Fruit fly (Drosophila melanogaster): ENCODE results near the gene CG16800.

The CG16800 gene

dm6 chr2L:12966290-12966689 lies at the start of gene CG16800:
Gene CG16800, plus strand, starts transcription at chr2L:12966590.
- TF ChIP-seq da (GFP tag; optimal IDR thresholded peaks at IDR 0.05) (no peak), CG30403 (GFP tag; optimal IDR thresholded peaks at IDR 0.05) (no peak), zen2 (GFP tag; IDR thresholded peaks at IDR 0.05; ENCODE audit: partially characterized antibody) (no peak), Fer2 (tag; optimal IDR thresholded peaks at IDR 0.05) (no peak), CG18262 (tag; optimal IDR thresholded peaks at IDR 0.05) (no peak), CG11247 (GFP tag; IDR thresholded peaks at IDR 0.05) (no peak), eve (GFP tag; optimal IDR thresholded peaks at IDR 0.05) (no peak), ttk (GFP tag; IDR thresholded peaks at IDR 0.05) (no peak), CG32532 (GFP tag; IDR thresholded peaks at IDR 0.05) (no peak), CG13424 (tag; optimal IDR thresholded peaks at IDR 0.05) (no peak), CG11696 (GFP tag; IDR thresholded peaks at IDR 0.05) (no peak), Ssrp (tag; optimal IDR thresholded peaks at IDR 0.05) (no peak), so (GFP tag; IDR thresholded peaks at IDR 0.05) (no peak), CG15269 (tag; optimal IDR thresholded peaks at IDR 0.05) (no peak), Awh (GFP tag; IDR thresholded peaks at IDR 0.05) (no peak), zfh2 (GFP tag; optimal IDR thresholded peaks at IDR 0.05) (no peak), tx (GFP tag; optimal IDR thresholded peaks at IDR 0.05) (no peak), bcd (GFP tag; optimal IDR thresholded peaks at IDR 0.05) (no peak), CG18599 (GFP tag; optimal IDR thresholded peaks at IDR 0.05) (no peak)

DNA sequence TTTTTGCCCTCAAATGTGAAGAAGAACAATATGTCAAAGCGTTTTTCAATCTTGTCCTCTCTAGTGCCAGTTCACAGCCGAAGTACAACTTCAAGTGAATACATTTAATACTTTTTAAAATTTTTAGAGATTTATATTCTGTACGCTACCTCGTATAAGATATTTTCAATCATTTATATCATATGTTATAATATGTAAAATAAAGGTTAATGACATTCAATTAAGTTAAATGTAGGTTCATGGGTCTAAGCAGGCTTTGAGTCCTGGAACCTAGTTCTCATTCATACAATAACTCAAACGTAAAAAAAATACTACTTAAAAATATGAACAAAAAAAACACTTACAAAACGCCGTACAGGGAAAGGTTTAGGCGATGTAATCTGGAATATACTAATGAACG lies 45.6 kb upstream of the CG16800 start, which contains the start of gene ACXA:
Gene ACXA (plus strand): TSS at position 301 of the 400 bp plus-strand sequence.
- TF ChIP-seq sim (GFP tag; IDR thresholded peaks at IDR 0.05) (no peak), CG16813 (GFP tag; IDR thresholded peaks at IDR 0.05; ENCODE audit: partially characterized antibody) (no peak), E2f2 (GFP tag; IDR thresholded peaks at IDR 0.05) (no peak), Dbx (GFP tag; IDR thresholded peaks at IDR 0.05) (no peak), CG13894 (tag; optimal IDR thresholded peaks at IDR 0.05) (no peak), CG13287 (GFP tag; IDR thresholded peaks at IDR 0.05; ENCODE audit: partially characterized antibody) (no peak), otp (GFP tag; IDR thresholded peaks at IDR 0.05) (no peak), Hmr (GFP tag; optimal IDR thresholded peaks at IDR 0.05) (no peak), CG17802 (tag; optimal IDR thresholded peaks at IDR 0.05) (no peak), CG2202 (tag; optimal IDR thresholded peaks at IDR 0.05) (no peak), CG6683 (GFP tag; optimal IDR thresholded peaks at IDR 0.05) (no peak), CG3065 (GFP tag; optimal IDR thresholded peaks at IDR 0.05) (no peak), gt (GFP tag; IDR thresholded peaks at IDR 0.05) (no peak), pros (GFP tag; optimal IDR thresholded peaks at IDR 0.05) (no peak), Aef1 (GFP tag; IDR thresholded peaks at IDR 0.05) (no peak), gsb-n (tag; optimal IDR thresholded peaks at IDR 0.05) (no peak), Side (GFP tag; optimal IDR thresholded peaks at IDR 0.05) (no peak)

- no peak for TF ChIP-seq sug (tag; optimal IDR thresholded peaks at IDR 0.05)
- TF ChIP-seq lov (optimal IDR thresholded peaks at IDR 0.05): no peak
- no peak for TF ChIP-seq lov (GFP tag; IDR thresholded peaks at IDR 0.05)
- no peak for TF ChIP-seq CG6254 (GFP tag; optimal IDR thresholded peaks at IDR 0.05)
- no peak for TF ChIP-seq chinmo (GFP tag; IDR thresholded peaks at IDR 0.05; ENCODE audit: partially characterized antibody)
- TF ChIP-seq sens (GFP tag): no peak
- no peak for TF ChIP-seq MESR4 (GFP tag; optimal IDR thresholded peaks at IDR 0.05)
Measured at dm6 chr2L:12925311-12925710, 41.1 kb upstream of the CG16800 start, which contains the start of gene ACXE. Gene ACXE, plus strand, starts transcription at chr2L:12925611.
